Fruit fly (Drosophila melanogaster): ENCODE measurements around the gene CG42813.

The CG42813 gene

DNA sequence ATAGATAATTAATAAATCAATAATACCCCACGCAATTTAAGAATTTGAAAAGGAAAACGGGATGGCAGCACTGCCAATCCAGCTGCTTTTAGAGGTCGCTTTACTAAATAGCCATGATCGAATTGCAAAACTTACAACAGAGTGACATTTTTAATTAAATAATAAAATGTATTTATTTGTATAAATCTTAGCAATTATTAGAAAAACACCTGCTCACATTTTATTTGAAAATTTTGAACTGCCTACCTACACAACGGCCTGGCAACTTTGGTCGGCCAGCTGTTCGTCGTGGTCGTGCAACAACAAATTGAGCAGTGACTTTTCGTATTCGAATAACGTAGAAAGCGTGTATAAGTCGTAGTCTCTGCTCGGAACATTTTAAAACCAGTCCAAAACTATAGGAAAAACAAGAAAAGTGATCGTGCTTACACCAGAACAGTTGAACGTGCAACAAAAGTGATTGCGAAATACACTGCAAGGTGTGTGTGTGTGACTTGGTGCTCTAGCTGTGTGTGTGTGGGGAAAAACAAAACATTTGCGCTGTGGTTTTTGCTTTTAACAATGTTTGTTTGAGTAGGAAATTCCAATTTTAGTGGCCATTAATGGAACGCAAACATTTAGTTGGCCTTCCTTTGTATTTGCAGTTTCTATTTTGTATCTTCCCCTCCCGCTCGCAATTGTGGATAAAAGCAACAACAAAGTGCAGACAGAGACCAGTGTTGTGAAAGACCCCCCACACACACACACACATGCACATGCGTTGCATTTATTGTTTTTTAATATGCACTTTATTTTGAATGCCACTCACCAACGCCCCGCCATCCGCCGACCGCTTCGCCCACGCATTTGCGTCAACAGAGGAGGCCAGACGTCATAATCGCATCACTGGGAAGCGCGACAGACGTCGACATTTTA, 46.4 kb upstream of the CG42813 start, which contains the start of gene CG5938 (continued):
- TF ChIP-seq CG2129 (GFP tag; IDR thresholded peaks at IDR 0.05; ENCODE audit: partially characterized antibody) (no peak), zfh2 (GFP tag; optimal IDR thresholded peaks at IDR 0.05) (no peak), Dfd (GFP tag; optimal IDR thresholded peaks at IDR 0.05) (no peak), exex (tag; optimal IDR thresholded peaks at IDR 0.05) (no peak), CG14441 (GFP tag; IDR thresholded peaks at IDR 0.05) (0 out of 2 replicates have a peak, but pooled peaks have one; percentile 29), Optix (GFP tag; IDR thresholded peaks at IDR 0.05) (no peak), CG17385 (GFP tag; optimal IDR thresholded peaks at IDR 0.05) (peak; percentile 48), Mad (GFP tag; optimal IDR thresholded peaks at IDR 0.05) (no peak), grn (GFP tag; optimal IDR thresholded peaks at IDR 0.05) (no peak), bcd (GFP tag; optimal IDR thresholded peaks at IDR 0.05) (peak; percentile 7), Rx (GFP tag; IDR thresholded peaks at IDR 0.05) (no peak; the same call in 1 of the 2 replicates), sob (GFP tag; IDR thresholded peaks at IDR 0.05) (0 out of 2 replicates have a peak, but pooled peaks have one; percentile 9), CG32532 (GFP tag; IDR thresholded peaks at IDR 0.05) (peak; percentile 41; the same call in 1 of the 2 replicates), E2f2 (GFP tag; IDR thresholded peaks at IDR 0.05) (peak; percentile 75), sna (GFP tag; IDR thresholded peaks at IDR 0.05; ENCODE audit: partially characterized antibody) (no peak), pros (GFP tag; optimal IDR thresholded peaks at IDR 0.05) (no peak), CG10267 (tag; optimal IDR thresholded peaks at IDR 0.05) (peak; percentile 79), ttk (GFP tag; IDR thresholded peaks at IDR 0.05) (0 out of 2 replicates have a peak, but pooled peaks have one; percentile 25), CG7745 (tag; optimal IDR thresholded peaks at IDR 0.05) (no peak), Dp (GFP tag; optimal IDR thresholded peaks at IDR 0.05) (peak; percentile 66), nerfin-2 (GFP tag; IDR thresholded peaks at IDR 0.05; ENCODE audit: partially characterized antibody) (no peak), CG43689 (GFP tag; IDR thresholded peaks at IDR 0.05) (no peak), CG13123 (GFP tag; optimal IDR thresholded peaks at IDR 0.05) (no peak), al (GFP tag; IDR thresholded peaks at IDR 0.05) (no peak), insv (GFP tag; optimal IDR thresholded peaks at IDR 0.05) (no peak), CG11247 (GFP tag; IDR thresholded peaks at IDR 0.05) (no peak), CG10565 (GFP tag; optimal IDR thresholded peaks at IDR 0.05) (no peak), pzg (GFP tag; optimal IDR thresholded peaks at IDR 0.05) (peak; percentile 32), Meics (GFP tag; optimal IDR thresholded peaks at IDR 0.05) (peak; percentile 30), CG6683 (GFP tag; optimal IDR thresholded peaks at IDR 0.05) (no peak), ken (GFP tag; IDR thresholded peaks at IDR 0.05) (0 out of 3 replicates have a peak, but pooled peaks have one; percentile 13), hkb (optimal IDR thresholded peaks at IDR 0.05) (peak; percentile 26), hkb (GFP tag; IDR thresholded peaks at IDR 0.05) (no peak), Hr51 (GFP tag; optimal IDR thresholded peaks at IDR 0.05) (peak in 1 of 2 experiments; percentile 29), Ada2b (GFP tag; IDR thresholded peaks at IDR 0.05) (peak; percentile 6; the same call in 1 of the 2 replicates), jumu (GFP tag; optimal IDR thresholded peaks at IDR 0.05) (no peak), Hr3 (GFP tag; optimal IDR thresholded peaks at IDR 0.05) (peak; percentile 24), Hey (tag; optimal IDR thresholded peaks at IDR 0.05) (no peak), TFAM (GFP tag; optimal IDR thresholded peaks at IDR 0.05) (no peak), gce (GFP tag; IDR thresholded peaks at IDR 0.05) (no peak), CG6272 (GFP tag; IDR thresholded peaks at IDR 0.05) (no peak), HmgZ (tag; optimal IDR thresholded peaks at IDR 0.05) (peak; percentile 55), CG18011 (GFP tag; optimal IDR thresholded peaks at IDR 0.05) (no peak), Tbp (GFP tag; optimal IDR thresholded peaks at IDR 0.05) (no peak), CG15514 (GFP tag; optimal IDR thresholded peaks at IDR 0.05) (peak; percentile 62), NK7.1 (GFP tag; optimal IDR thresholded peaks at IDR 0.05) (no peak), CG12942 (GFP tag; optimal IDR thresholded peaks at IDR 0.05) (no peak), usp (GFP tag; optimal IDR thresholded peaks at IDR 0.05) (no peak), so (GFP tag; IDR thresholded peaks at IDR 0.05) (0 out of 3 replicates have a peak, but pooled peaks have one; percentile 31)
